Worm (Caenorhabditis elegans) whole organism, L1 larva: ENCODE measurements around the gene T28A11.20.

Experiments
- C16A3.4 ChIP-seq: fragments of 150-350 bp; optimal IDR thresholded peaks from 2 replicates; lab custom pipeline; 2014; ENCODE audit warnings: missing biosample characterization, missing genetic modification characterization
- lin-13 ChIP-seq: fragments of 150-350 bp; optimal IDR thresholded peaks from 2 replicates; lab custom pipeline; 2014; ENCODE audit warnings: missing biosample characterization, missing genetic modification reagents, missing genetic modification characterization
- nhr-77 ChIP-seq: fragments of 150-350 bp; optimal IDR thresholded peaks from 2 replicates; lab custom pipeline; 2014; ENCODE audit warnings: missing biosample characterization, missing genetic modification characterization
- unc-130 ChIP-seq: fragments of 150-350 bp; optimal IDR thresholded peaks from 2 replicates; lab custom pipeline; 2017; ENCODE audit warnings: missing biosample characterization, missing genetic modification characterization, inconsistent platforms

DNA sequence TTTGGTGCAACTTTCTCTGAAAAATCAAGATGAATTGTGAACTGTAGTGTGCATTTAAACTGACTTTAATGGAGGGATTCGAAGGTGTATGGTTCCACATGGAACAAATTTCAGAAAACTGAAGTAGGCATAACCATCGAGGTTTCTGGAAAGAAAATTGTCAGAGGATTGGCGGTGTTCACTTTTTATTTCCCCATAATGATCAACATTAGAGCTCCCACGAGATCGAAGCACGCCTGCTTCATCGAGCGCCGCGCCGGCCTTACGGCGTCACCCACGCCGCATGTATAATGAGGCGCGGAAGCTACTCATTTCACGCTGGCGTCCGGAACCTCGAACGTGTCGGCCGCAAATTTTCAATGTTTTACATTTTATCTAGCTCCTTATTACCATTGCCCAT, 15.1 kb upstream of the T28A11.20 start:
- TF ChIP-seq unc-130 (tag; lab: Kevin White, UChicago) (no peak), nhr-77 (tag; lab: Kevin White, UChicago) (no peak), lin-13 (GFP tag; lab: Kevin White, UChicago) (no peak), C16A3.4 (tag; lab: Kevin White, UChicago) (no peak)
